Worm (Caenorhabditis elegans) whole organism, L3 larva: ENCODE measurements around the gene M163.7.
A peak's percentile ranks its signal among the peaks of the same experiment; 100 is the strongest.

Experiments used
- R02D3.7 ChIP-seq: fragments of 150-350 bp; optimal IDR thresholded peaks from 2 replicates; lab custom pipeline; 2014; ENCODE audit warnings: missing biosample characterization, missing genetic modification characterization
- ZK546.5 ChIP-seq: sonication (generic microtip); optimal IDR thresholded peaks from 2 replicates; lab custom pipeline; 2017; ENCODE audit warnings: missing biosample characterization, missing genetic modification characterization
- ama-1 ChIP-seq: fragments of 150-350 bp; optimal IDR thresholded peaks from 2 replicates; lab custom pipeline; 2018
- ceh-9 ChIP-seq: sonication (generic microtip); optimal IDR thresholded peaks from 2 replicates; lab custom pipeline; 2018; ENCODE audit warnings: missing biosample characterization, missing genetic modification characterization
- egl-27 ChIP-seq: sonication (generic microtip); optimal IDR thresholded peaks from 4 replicates; lab custom pipeline; 2017; ENCODE audit warnings: missing biosample characterization, missing genetic modification reagents, missing genetic modification characterization
- elt-1 ChIP-seq: fragments of 150-350 bp; optimal IDR thresholded peaks from 2 replicates; lab custom pipeline; 2014; ENCODE audit warnings: missing biosample characterization, missing genetic modification characterization
- elt-2 ChIP-seq: sonication (generic microtip); optimal IDR thresholded peaks from 2 replicates; lab custom pipeline; 2016; ENCODE audit warnings: missing genetic modification reagents, mild to moderate bottlenecking, missing genetic modification characterization, missing compliant biosample characterization
- elt-3 ChIP-seq, 3 experiments: fragments of 150-350 bp in 1 of 3; sonication (generic microtip) in 2 of 3; optimal IDR thresholded peaks; 2 replicates in 2 of 3; 4 replicates in 1 of 3; lab custom pipeline; 2014 to 2017; ENCODE audit warnings: missing biosample characterization in 3 of 3, missing genetic modification characterization in 3 of 3
- eor-1 ChIP-seq, 2 experiments: fragments of 150-350 bp; optimal IDR thresholded peaks; 2 replicates each; lab custom pipeline; 2014 to 2018; ENCODE audit warnings: missing biosample characterization in 2 of 2, missing genetic modification characterization in 2 of 2
- fkh-10 ChIP-seq: sonication (generic microtip); optimal IDR thresholded peaks from 2 replicates; lab custom pipeline; 2017; ENCODE audit warnings: missing biosample characterization, missing genetic modification reagents, missing genetic modification characterization
- fkh-2 ChIP-seq: fragments of 150-350 bp; optimal IDR thresholded peaks from 2 replicates; lab custom pipeline; 2014; ENCODE audit warnings: missing biosample characterization, missing genetic modification reagents, missing genetic modification characterization
- hmg-11 ChIP-seq: sonication (generic microtip); optimal IDR thresholded peaks from 2 replicates; lab custom pipeline; 2016; ENCODE audit warnings: missing genetic modification characterization, missing compliant biosample characterization
- jun-1 ChIP-seq: fragments of 150-350 bp; optimal IDR thresholded peaks from 2 replicates; lab custom pipeline; 2014; ENCODE audit warnings: missing biosample characterization, missing genetic modification reagents, missing genetic modification characterization
- lin-15B ChIP-seq: fragments of 150-350 bp; optimal IDR thresholded peaks from 2 replicates; lab custom pipeline; 2014; ENCODE audit warnings: missing biosample characterization, missing genetic modification characterization
- lin-39 ChIP-seq: fragments of 150-350 bp; optimal IDR thresholded peaks from 2 replicates; lab custom pipeline; 2018; ENCODE audit warnings: missing biosample characterization, missing genetic modification reagents, missing genetic modification characterization
- lsy-12 ChIP-seq: sonication (generic microtip); optimal IDR thresholded peaks from 2 replicates; lab custom pipeline; 2016; ENCODE audit warnings: mild to moderate bottlenecking, missing genetic modification characterization, missing compliant biosample characterization
- mdl-1 ChIP-seq: fragments of 150-350 bp; optimal IDR thresholded peaks from 2 replicates; lab custom pipeline; 2014; ENCODE audit warnings: missing biosample characterization, missing genetic modification characterization
- mml-1 ChIP-seq: fragments of 150-350 bp; sonication (generic microtip); optimal IDR thresholded peaks from 3 replicates; lab custom pipeline; 2014; ENCODE audit warnings: missing biosample characterization, missing genetic modification characterization
- nfya-1 ChIP-seq: sonication (generic microtip); optimal IDR thresholded peaks from 2 replicates; lab custom pipeline; 2017; ENCODE audit warnings: missing genetic modification characterization, mild to moderate bottlenecking, missing compliant biosample characterization, antibody characterized with exemption, moderate library complexity; ENCODE audit not compliant: insufficient read depth
- nhr-23 ChIP-seq: fragments of 150-350 bp; optimal IDR thresholded peaks from 2 replicates; lab custom pipeline; 2014; ENCODE audit warnings: missing biosample characterization, missing genetic modification reagents, missing genetic modification characterization
- nhr-25 ChIP-seq: sonication (generic microtip); optimal IDR thresholded peaks from 2 replicates; lab custom pipeline; 2017; ENCODE audit warnings: missing biosample characterization, missing genetic modification characterization
- nhr-28 ChIP-seq: fragments of 150-350 bp; optimal IDR thresholded peaks from 2 replicates; lab custom pipeline; 2014; ENCODE audit warnings: missing biosample characterization, missing genetic modification characterization
- nhr-43 ChIP-seq: sonication (generic microtip); optimal IDR thresholded peaks from 2 replicates; lab custom pipeline; 2016; ENCODE audit warnings: mild to moderate bottlenecking, missing genetic modification characterization, missing compliant biosample characterization; ENCODE audit not compliant: poor library complexity, severe bottlenecking
- nhr-76 ChIP-seq: fragments of 150-350 bp; sonication (generic microtip); optimal IDR thresholded peaks from 5 replicates; lab custom pipeline; 2014; ENCODE audit warnings: missing biosample characterization, missing genetic modification characterization
- pha-4 ChIP-seq: fragments of 150-350 bp; optimal IDR thresholded peaks from 2 replicates; lab custom pipeline; 2014; ENCODE audit warnings: missing biosample characterization, missing genetic modification reagents, missing genetic modification characterization
- pqm-1 ChIP-seq: fragments of 150-350 bp; optimal IDR thresholded peaks from 2 replicates; lab custom pipeline; 2017; ENCODE audit warnings: missing biosample characterization, missing genetic modification characterization, inconsistent platforms
- sea-2 ChIP-seq: fragments of 150-350 bp; sonication (generic microtip); optimal IDR thresholded peaks from 4 replicates; lab custom pipeline; 2014; ENCODE audit warnings: missing biosample characterization, missing genetic modification reagents, missing genetic modification characterization
- skn-1 ChIP-seq: fragments of 150-350 bp; optimal IDR thresholded peaks from 2 replicates; lab custom pipeline; 2014; ENCODE audit warnings: missing biosample characterization, missing genetic modification characterization
- snpc-4 ChIP-seq: fragments of 150-350 bp; optimal IDR thresholded peaks from 2 replicates; lab custom pipeline; 2014; ENCODE audit warnings: missing biosample characterization, missing genetic modification characterization
- ztf-11 ChIP-seq: fragments of 150-350 bp; optimal IDR thresholded peaks from 2 replicates; lab custom pipeline; 2014; ENCODE audit warnings: missing biosample characterization, missing genetic modification characterization

M163.7 gene

ce11 chrX:14480248-14480647 is 15.6 kb downstream of the M163.7 start, which contains the start of gene gfi-3 (continued):
- TF ChIP-seq nhr-76 (tag; lab: Kevin White, UChicago) (no peak), jun-1 (peak; percentile 53), elt-2 (tag; lab: Kevin White, UChicago) (peak; percentile 61), mml-1 (tag; lab: Kevin White, UChicago) (no peak), nhr-43 (tag; lab: Kevin White, UChicago) (peak; percentile 75), fkh-2 (tag; lab: Kevin White, UChicago) (no peak), nfya-1 (tag; lab: Kevin White, UChicago) (peak; percentile 80), elt-1 (tag; lab: Kevin White, UChicago) (peak; percentile 17), skn-1 (tag; lab: Kevin White, UChicago) (peak; percentile 55), nhr-23 (tag; lab: Kevin White, UChicago) (peak; percentile 86), R02D3.7 (tag; lab: Kevin White, UChicago) (peak; percentile 51), nhr-25 (tag; lab: Kevin White, UChicago) (peak; percentile 83), pqm-1 (tag; lab: Kevin White, UChicago) (no peak), ama-1 (lab: Kevin White, UChicago) (no peak), ztf-11 (no peak)
- TF ChIP-seq, all 47 proteins: peak for 18

ce11 chrX:14481637-14482036 is 17.0 kb downstream of the M163.7 start:
- TF ChIP-seq snpc-4 (tag; lab: Kevin White, UChicago) (peak; percentile 11), elt-3 (tag; optimal IDR thresholded peaks at IDR 0.05; lab: Kevin White, UChicago) (no peak)

ce11 chrX:14484827-14485226 is 20.2 kb downstream of the M163.7 start, which contains the start of gene M163.8:
Gene M163.8 (plus strand): TSS chrX:14485127.
- no peak for TF ChIP-seq pqm-1 (tag; lab: Kevin White, UChicago)
- no peak for TF ChIP-seq nhr-28 (tag; lab: Kevin White, UChicago)
- no peak for TF ChIP-seq ZK546.5

ce11 chrX:14486503-14486902 is 21.9 kb downstream of the M163.7 start:
- TF ChIP-seq lin-15B (tag; lab: Kevin White, UChicago): no peak
- no peak for TF ChIP-seq egl-27 (tag; lab: Kevin White, UChicago)
- no peak for TF ChIP-seq ztf-11
- no peak for TF ChIP-seq ceh-9 (tag; lab: Kevin White, UChicago)
- TF ChIP-seq eor-1 (tag; optimal IDR thresholded peaks at IDR 0.05; lab: Kevin White, UChicago): no peak
- no peak for TF ChIP-seq mdl-1 (tag; lab: Kevin White, UChicago)
- TF ChIP-seq fkh-10 (GFP tag; lab: Kevin White, UChicago): no peak
- no peak for TF ChIP-seq pqm-1 (tag; lab: Kevin White, UChicago)
- no peak for TF ChIP-seq pha-4 (tag; lab: Kevin White, UChicago)
- no peak for TF ChIP-seq elt-3 (tag; optimal IDR thresholded peaks at IDR 0.05; lab: Kevin White, UChicago)
- no peak for TF ChIP-seq lin-39 (tag; lab: Kevin White, UChicago)
- TF ChIP-seq, all 47 proteins: peak for 0

ce11 chrX:14487333-14487732 is 22.7 kb downstream of the M163.7 start:
- TF ChIP-seq elt-1 (tag; lab: Kevin White, UChicago): peak; percentile 29
- TF ChIP-seq nhr-25 (tag; lab: Kevin White, UChicago): peak; percentile 68
- TF ChIP-seq lsy-12: no peak
- TF ChIP-seq mml-1 (tag; lab: Kevin White, UChicago): no peak
- no peak for TF ChIP-seq jun-1
- TF ChIP-seq, all 47 proteins: peak for 2

ce11 chrX:14487832-14488231 is 23.2 kb downstream of the M163.7 start:
- TF ChIP-seq elt-1 (tag; lab: Kevin White, UChicago) (peak; percentile 66), lin-39 (tag; lab: Kevin White, UChicago) (peak; percentile 25), sea-2 (no peak), hmg-11 (tag; lab: Kevin White, UChicago) (no peak)
- TF ChIP-seq, all 47 proteins: peak for 2
